Fruit fly (Drosophila melanogaster): ENCODE measurements around the gene CG8500.

CG8500 gene

DNA sequence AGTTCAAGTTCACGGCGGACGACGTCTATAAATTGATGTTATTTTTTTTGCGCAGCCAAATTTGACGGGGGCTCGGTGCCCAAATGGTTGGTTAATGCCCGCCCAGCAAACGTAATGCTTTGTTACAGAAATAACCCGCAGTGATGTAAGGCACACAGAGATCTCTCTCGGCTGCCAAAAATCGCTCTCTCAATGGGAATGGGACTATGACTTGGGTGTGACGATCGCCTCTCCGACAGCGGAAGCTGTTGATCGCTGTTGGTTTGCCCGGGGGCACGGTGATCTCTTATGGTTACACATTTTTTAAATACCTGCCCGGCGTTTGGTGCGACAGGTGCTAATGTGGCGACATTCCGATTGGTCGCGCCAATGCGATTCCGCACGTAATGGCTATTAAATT is 14.3 kb upstream of the CG8500 start (continued):
- no peak for TF ChIP-seq gsb-n (tag; optimal IDR thresholded peaks at IDR 0.05)
- TF ChIP-seq CG1602 (GFP tag; optimal IDR thresholded peaks at IDR 0.05): no peak
- no peak for TF ChIP-seq Ssrp (tag; optimal IDR thresholded peaks at IDR 0.05)
- no peak for TF ChIP-seq PHDP (tag; optimal IDR thresholded peaks at IDR 0.05)
- TF ChIP-seq run (tag; optimal IDR thresholded peaks at IDR 0.05): no peak
- peak; percentile 72 for TF ChIP-seq CG10543 (GFP tag; optimal IDR thresholded peaks at IDR 0.05)
- no peak for TF ChIP-seq CG10565 (GFP tag; optimal IDR thresholded peaks at IDR 0.05)
- no peak for TF ChIP-seq CG4282 (GFP tag; optimal IDR thresholded peaks at IDR 0.05)
- no peak for TF ChIP-seq CG4328 (GFP tag; optimal IDR thresholded peaks at IDR 0.05)
- TF ChIP-seq chinmo (GFP tag; IDR thresholded peaks at IDR 0.05; ENCODE audit: partially characterized antibody): peak; percentile 86; the same call in 3 of the 4 replicates
- no peak for TF ChIP-seq Taf1 (GFP tag; IDR thresholded peaks at IDR 0.05)
- TF ChIP-seq CG17802 (tag; optimal IDR thresholded peaks at IDR 0.05): no peak
- TF ChIP-seq CG13624 (GFP tag; optimal IDR thresholded peaks at IDR 0.05): peak; percentile 30
- peak; percentile 98 for TF ChIP-seq sd (tag; optimal IDR thresholded peaks at IDR 0.05)
- peak; percentile 80 for TF ChIP-seq CG12769 (tag; optimal IDR thresholded peaks at IDR 0.05)
- TF ChIP-seq Atf3 (GFP tag; optimal IDR thresholded peaks at IDR 0.05): no peak
- TF ChIP-seq jigr1 (GFP tag; IDR thresholded peaks at IDR 0.05): no peak
- no peak for TF ChIP-seq Mrtf (GFP tag; IDR thresholded peaks at IDR 0.05)
- TF ChIP-seq CG3163 (GFP tag; optimal IDR thresholded peaks at IDR 0.05): no peak
- no peak for TF ChIP-seq slp2 (GFP tag; optimal IDR thresholded peaks at IDR 0.05)
- TF ChIP-seq ftz-f1 (GFP tag; optimal IDR thresholded peaks at IDR 0.05): peak; percentile 37
- no peak for TF ChIP-seq CG1529 (GFP tag; optimal IDR thresholded peaks at IDR 0.05)
- TF ChIP-seq sna (GFP tag; IDR thresholded peaks at IDR 0.05; ENCODE audit: partially characterized antibody): no peak
- TF ChIP-seq bab2 (GFP tag; optimal IDR thresholded peaks at IDR 0.05): no peak
- TF ChIP-seq Trl (optimal IDR thresholded peaks at IDR 0.05): peak in 1 of 2 experiments; percentile 56
- no peak for TF ChIP-seq Trl (GFP tag; optimal IDR thresholded peaks at IDR 0.05)
- no peak for TF ChIP-seq emc (GFP tag; optimal IDR thresholded peaks at IDR 0.05)
- no peak for TF ChIP-seq CG1024 (GFP tag; IDR thresholded peaks at IDR 0.05)
- TF ChIP-seq Xrp1 (GFP tag; IDR thresholded peaks at IDR 0.05): no peak
- TF ChIP-seq rib (GFP tag; IDR thresholded peaks at IDR 0.05): 0 out of 2 replicates have a peak, but pooled peaks have one; percentile 33
- no peak for TF ChIP-seq Dek (tag; optimal IDR thresholded peaks at IDR 0.05)
- no peak for TF ChIP-seq CG12744 (GFP tag; optimal IDR thresholded peaks at IDR 0.05)
- no peak for TF ChIP-seq CG17361 (GFP tag; IDR thresholded peaks at IDR 0.05)
- no peak for TF ChIP-seq knrl (GFP tag; IDR thresholded peaks at IDR 0.05; ENCODE audit: partially characterized antibody)

DNA sequence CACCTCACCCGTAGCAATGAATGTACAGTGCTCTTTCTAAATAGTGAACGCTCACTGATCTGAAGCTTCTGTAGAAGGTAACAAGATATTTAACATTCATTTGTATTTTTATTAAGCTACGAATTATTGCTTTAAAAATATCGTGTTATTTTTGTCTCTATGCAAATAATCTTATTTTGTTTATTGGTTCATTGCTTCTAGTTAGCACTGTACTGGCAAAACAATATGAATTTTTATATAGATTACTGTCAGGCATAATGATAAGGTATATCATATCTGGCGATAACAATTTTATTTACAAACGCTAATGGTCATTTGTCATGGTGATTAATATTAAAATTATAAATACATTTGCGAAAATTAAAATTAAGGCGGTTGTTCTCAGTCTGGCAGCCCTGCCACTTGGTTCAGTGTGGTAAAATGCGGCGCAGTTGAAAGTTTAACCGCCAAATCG is 12.9 kb upstream of the CG8500 start, which contains the start of gene CG9471:
CG9471 (minus strand) TSS at position 24 of the 454 bp plus-strand sequence.
- TF ChIP-seq Nf-YA (GFP tag; IDR thresholded peaks at IDR 0.05) (peak; percentile 88), CG8478 (optimal IDR thresholded peaks at IDR 0.05) (no peak), pb (GFP tag; optimal IDR thresholded peaks at IDR 0.05) (peak; percentile 73), E2f2 (GFP tag; IDR thresholded peaks at IDR 0.05) (peak; percentile 92), unpg (GFP tag; optimal IDR thresholded peaks at IDR 0.05) (peak; percentile 94), Myb (GFP tag; optimal IDR thresholded peaks at IDR 0.05) (peak; percentile 74), nmo (GFP tag; optimal IDR thresholded peaks at IDR 0.05) (peak; percentile 92), salm (tag; optimal IDR thresholded peaks at IDR 0.05) (peak; percentile 87), CG10209 (GFP tag; optimal IDR thresholded peaks at IDR 0.05) (peak; percentile 90), lbe (GFP tag; optimal IDR thresholded peaks at IDR 0.05) (peak; percentile 96), Ada2b (GFP tag; IDR thresholded peaks at IDR 0.05) (peak; percentile 93), cg (GFP tag; optimal IDR thresholded peaks at IDR 0.05) (no peak), CG17568 (GFP tag; optimal IDR thresholded peaks at IDR 0.05) (no peak), D (optimal IDR thresholded peaks at IDR 0.05) (no peak), D (GFP tag; optimal IDR thresholded peaks at IDR 0.05) (peak; percentile 78), tna (GFP tag; IDR thresholded peaks at IDR 0.05; ENCODE audit: partially characterized antibody) (no peak), ham (GFP tag; IDR thresholded peaks at IDR 0.05) (peak; percentile 71; the same call in 1 of the 2 replicates), CG1647 (GFP tag; optimal IDR thresholded peaks at IDR 0.05) (peak; percentile 85), slp2 (GFP tag; optimal IDR thresholded peaks at IDR 0.05) (peak; percentile 89), ac (GFP tag; optimal IDR thresholded peaks at IDR 0.05) (peak; percentile 29), Fer3 (tag; optimal IDR thresholded peaks at IDR 0.05) (peak; percentile 94)

Measured in whole organism, embryonic.